Worm (Caenorhabditis elegans) whole organism, early embryonic: ENCODE data around the gene C01F1.5.

Source experiments
- B0310.2 ChIP-seq: sonication (generic microtip); optimal IDR thresholded peaks from 2 replicates; lab custom pipeline; 2016; ENCODE audit warnings: mild to moderate bottlenecking, missing genetic modification characterization, missing compliant biosample characterization
- F13C5.2 ChIP-seq: sonication (generic microtip); optimal IDR thresholded peaks from 2 replicates; lab custom pipeline; 2017; ENCODE audit warnings: mild to moderate bottlenecking, missing genetic modification characterization, inconsistent platforms, missing compliant biosample characterization
- aly-1 ChIP-seq: sonication (generic microtip); optimal IDR thresholded peaks from 2 replicates; lab custom pipeline; 2016; ENCODE audit warnings: missing genetic modification characterization, missing compliant biosample characterization
- ama-1 ChIP-seq: fragments of 150-350 bp; optimal IDR thresholded peaks from 2 replicates; lab custom pipeline; 2014
- ceh-13 ChIP-seq: fragments of 200-800 bp; sonication (Bioruptor generic); optimal IDR thresholded peaks from 2 replicates; lab custom pipeline; 2018; ENCODE audit warnings: mild to moderate bottlenecking, missing genetic modification characterization, missing compliant biosample characterization
- ceh-36 ChIP-seq: sonication (generic microtip); optimal IDR thresholded peaks from 2 replicates; lab custom pipeline; 2016; ENCODE audit warnings: missing genetic modification characterization, inconsistent platforms, missing compliant biosample characterization
- ets-7 ChIP-seq: sonication (generic microtip); optimal IDR thresholded peaks from 2 replicates; lab custom pipeline; 2016; ENCODE audit warnings: missing genotype, missing genetic modification characterization, missing compliant biosample characterization
- flt-1 ChIP-seq: fragments of 200-800 bp; sonication (Bioruptor generic); IDR thresholded peaks from 2 replicates; pipeline ENCODE4 v1.3.6; 2022; ENCODE audit warnings: missing genetic modification characterization, missing compliant biosample characterization
- hmbx-1 ChIP-seq: sonication (generic microtip); optimal IDR thresholded peaks from 2 replicates; lab custom pipeline; 2016; ENCODE audit warnings: mild to moderate bottlenecking, missing genetic modification characterization, missing compliant biosample characterization
- hmg-4 ChIP-seq: fragments of 200-800 bp; sonication (Bioruptor generic); optimal IDR thresholded peaks from 2 replicates; lab custom pipeline; 2018; ENCODE audit warnings: mild to moderate bottlenecking, missing genetic modification characterization, missing compliant biosample characterization
- hnd-1 ChIP-seq: sonication (generic microtip); optimal IDR thresholded peaks from 2 replicates; lab custom pipeline; 2016; ENCODE audit warnings: missing genetic modification characterization, missing compliant biosample characterization
- pes-1 ChIP-seq: fragments of 200-800 bp; sonication (Bioruptor generic); IDR thresholded peaks from 2 replicates; pipeline ENCODE4 v1.3.6; 2022; ENCODE audit warnings: missing genetic modification reagents, missing genetic modification characterization, missing compliant biosample characterization
- scrt-1 ChIP-seq: fragments of 200-800 bp; sonication (Bioruptor generic); IDR thresholded peaks from 2 replicates; pipeline ENCODE4 v1.3.6; 2022; ENCODE audit warnings: missing genetic modification characterization, missing compliant biosample characterization
- sea-1 ChIP-seq: fragments of 200-800 bp; sonication (Bioruptor generic); conservative IDR thresholded peaks from 2 replicates; pipeline ENCODE4 v1.3.6; 2022; ENCODE audit warnings: missing genetic modification characterization, missing compliant biosample characterization
- tbx-11 ChIP-seq: fragments of 200-800 bp; sonication (Bioruptor generic); IDR thresholded peaks from 2 replicates; pipeline ENCODE4 v1.3.6; 2022; ENCODE audit warnings: missing genetic modification characterization, missing compliant biosample characterization
- tbx-37 ChIP-seq: fragments of 200-800 bp; sonication (Bioruptor generic); conservative IDR thresholded peaks from 2 replicates; pipeline ENCODE4 v1.3.6; 2022; ENCODE audit warnings: missing genetic modification reagents, missing genetic modification characterization, missing compliant biosample characterization
- tra-4 ChIP-seq: sonication (generic microtip); optimal IDR thresholded peaks from 2 replicates; lab custom pipeline; 2017; ENCODE audit warnings: missing genetic modification characterization, missing compliant biosample characterization

The C01F1.5 gene

ce11 chrII:4276924-4277323 is 4.7 kb downstream of the C01F1.5 start:
- TF ChIP-seq hmg-4 (GFP tag; lab: Kevin White, UChicago) (no peak), sea-1 (GFP tag; lab: Robert Waterston, UW) (no peak), hnd-1 (tag; lab: Kevin White, UChicago) (no peak), hmbx-1 (no peak)

ce11 chrII:4275637-4276252 is 5.9 kb downstream of the C01F1.5 start, which contains the start of gene npr-42:
TSS of gene npr-42 (plus strand) at chrII:4276202.
- no peak for TF ChIP-seq tra-4 (tag; lab: Kevin White, UChicago)
- no peak for TF ChIP-seq scrt-1 (GFP tag; lab: Robert Waterston, UW)
- TF ChIP-seq ets-7, result no peak
- no peak for TF ChIP-seq ama-1
- no peak for TF ChIP-seq aly-1
- no peak for TF ChIP-seq tbx-11 (GFP tag; lab: Robert Waterston, UW)
- TF ChIP-seq hmbx-1, result no peak

ce11 chrII:4267711-4268110 is 13.9 kb downstream of the C01F1.5 start:
- TF ChIP-seq hmbx-1 (no peak), ama-1 (no peak), tbx-37 (no peak), F13C5.2 (no peak), tbx-11 (GFP tag; lab: Robert Waterston, UW) (no peak), hnd-1 (tag; lab: Kevin White, UChicago) (no peak), hmg-4 (GFP tag; lab: Kevin White, UChicago) (no peak), flt-1 (GFP tag; lab: Robert Waterston, UW) (no peak), aly-1 (no peak)

ce11 chrII:4258683-4259082 is 23.0 kb downstream of the C01F1.5 start, which contains the start of gene clec-135:
TSS of gene clec-135 (minus strand) at chrII:4258783.
- no peak for TF ChIP-seq ceh-36 (tag; lab: Kevin White, UChicago)
- no peak for TF ChIP-seq ceh-13 (GFP tag; lab: Kevin White, UChicago)
- TF ChIP-seq F13C5.2, result no peak
- TF ChIP-seq hmbx-1, result no peak
- no peak for TF ChIP-seq tbx-11 (GFP tag; lab: Robert Waterston, UW)
- TF ChIP-seq tbx-37, result no peak

- TF ChIP-seq ceh-13 (GFP tag; lab: Kevin White, UChicago), result no peak
- TF ChIP-seq ama-1, result no peak
- TF ChIP-seq F13C5.2, result no peak
- TF ChIP-seq hnd-1 (tag; lab: Kevin White, UChicago), result no peak
- no peak for TF ChIP-seq ceh-36 (tag; lab: Kevin White, UChicago)
- no peak for TF ChIP-seq pes-1 (GFP tag; lab: Robert Waterston, UW)
- TF ChIP-seq tra-4 (tag; lab: Kevin White, UChicago), result no peak
- no peak for TF ChIP-seq hmg-4 (GFP tag; lab: Kevin White, UChicago)
- no peak for TF ChIP-seq flt-1 (GFP tag; lab: Robert Waterston, UW)
- no peak for TF ChIP-seq tbx-11 (GFP tag; lab: Robert Waterston, UW)
- TF ChIP-seq hmbx-1, result no peak
- TF ChIP-seq ets-7, result no peak
- no peak for TF ChIP-seq scrt-1 (GFP tag; lab: Robert Waterston, UW)
- no peak for TF ChIP-seq sea-1 (GFP tag; lab: Robert Waterston, UW)
- no peak for TF ChIP-seq B0310.2 (tag; lab: Kevin White, UChicago)
- TF ChIP-seq tbx-37, result no peak
- TF ChIP-seq aly-1, result no peak
These were observed 25.1 kb downstream of the C01F1.5 start, which contains the start of gene C16A11.7 for ce11 chrII:4256541-4257001. TSS of gene C16A11.7 (minus strand) at chrII:4256951.

ce11 chrII:4246897-4247296 is 34.7 kb downstream of the C01F1.5 start, which contains the start of gene gpa-11:
TSS of gene gpa-11 (plus strand) at chrII:4247197.
- no peak for TF ChIP-seq flt-1 (GFP tag; lab: Robert Waterston, UW)
- TF ChIP-seq ets-7, result no peak
- no peak for TF ChIP-seq hnd-1 (tag; lab: Kevin White, UChicago)

- TF ChIP-seq hmg-4 (GFP tag; lab: Kevin White, UChicago), result no peak
- no peak for TF ChIP-seq tbx-11 (GFP tag; lab: Robert Waterston, UW)
- no peak for TF ChIP-seq hnd-1 (tag; lab: Kevin White, UChicago)
- no peak for TF ChIP-seq ceh-13 (GFP tag; lab: Kevin White, UChicago)
- no peak for TF ChIP-seq ets-7
- no peak for TF ChIP-seq pes-1 (GFP tag; lab: Robert Waterston, UW)
- TF ChIP-seq ceh-36 (tag; lab: Kevin White, UChicago), result no peak
- no peak for TF ChIP-seq scrt-1 (GFP tag; lab: Robert Waterston, UW)
- no peak for TF ChIP-seq hmbx-1
- no peak for TF ChIP-seq sea-1 (GFP tag; lab: Robert Waterston, UW)
- no peak for TF ChIP-seq F13C5.2
- TF ChIP-seq flt-1 (GFP tag; lab: Robert Waterston, UW), result no peak
- TF ChIP-seq aly-1, result no peak
- no peak for TF ChIP-seq tra-4 (tag; lab: Kevin White, UChicago)
These were observed 36.7 kb downstream of the C01F1.5 start for ce11 chrII:4244959-4245358.

ce11 chrII:4238963-4239362 is 42.7 kb downstream of the C01F1.5 start:
- TF ChIP-seq flt-1 (GFP tag; lab: Robert Waterston, UW), result no peak
- no peak for TF ChIP-seq hnd-1 (tag; lab: Kevin White, UChicago)
- no peak for TF ChIP-seq tbx-11 (GFP tag; lab: Robert Waterston, UW)
- TF ChIP-seq hmbx-1, result no peak
- TF ChIP-seq sea-1 (GFP tag; lab: Robert Waterston, UW), result no peak
- TF ChIP-seq scrt-1 (GFP tag; lab: Robert Waterston, UW), result no peak
- no peak for TF ChIP-seq ceh-36 (tag; lab: Kevin White, UChicago)
- TF ChIP-seq ceh-13 (GFP tag; lab: Kevin White, UChicago), result no peak
- TF ChIP-seq tra-4 (tag; lab: Kevin White, UChicago), result no peak
- TF ChIP-seq F13C5.2, result no peak
- TF ChIP-seq pes-1 (GFP tag; lab: Robert Waterston, UW), result no peak
- TF ChIP-seq ets-7, result no peak
